Fruit fly (Drosophila melanogaster) whole organism, wandering third instar larva: ENCODE data around the gene CG13390.

Experiments
- Abd-B ChIP-seq: fragments of >200 bp; optimal IDR thresholded peaks from 2 replicates; lab custom pipeline; 2017; ENCODE audit warnings: missing biosample characterization, missing genetic modification characterization
- CG32264 ChIP-seq: fragments of 200-800 bp; sonication (Bioruptor generic); optimal IDR thresholded peaks from 2 replicates; lab custom pipeline; 2016; ENCODE audit warnings: missing biosample characterization, missing genetic modification characterization
- CG9705 ChIP-seq: fragments of 200-800 bp; sonication (Bioruptor generic); optimal IDR thresholded peaks from 2 replicates; lab custom pipeline; 2018; ENCODE audit warnings: missing biosample characterization, mild to moderate bottlenecking, missing genetic modification characterization
- CrebA ChIP-seq: fragments of 200-800 bp; sonication (Bioruptor generic); optimal IDR thresholded peaks from 2 replicates; lab custom pipeline; 2016; ENCODE audit warnings: missing biosample characterization, mild to moderate bottlenecking, missing genetic modification characterization, borderline replicate concordance
- Dfd ChIP-seq: fragments of >200 bp; optimal IDR thresholded peaks from 2 replicates; lab custom pipeline; 2017; ENCODE audit warnings: missing biosample characterization, missing genetic modification characterization
- Dif ChIP-seq: fragments of 200-275, 200-300 bp; sonication (Bioruptor generic); optimal IDR thresholded peaks from 2 replicates; lab custom pipeline; 2018; ENCODE audit warnings: missing biosample characterization, missing genetic modification characterization; ENCODE audit not compliant: partially characterized antibody
- GATAd ChIP-seq: sonication (Bioruptor generic); optimal IDR thresholded peaks from 2 replicates; lab custom pipeline; 2016; ENCODE audit warnings: missing biosample characterization, missing genetic modification characterization
- HLH106 ChIP-seq: fragments of 200-800 bp; optimal IDR thresholded peaks from 3 replicates; lab custom pipeline; 2019; ENCODE audit warnings: missing biosample characterization, mild to moderate bottlenecking, missing genetic modification characterization, moderate library complexity
- Hnf4 ChIP-seq: fragments of 200-800 bp; sonication (Bioruptor generic); optimal IDR thresholded peaks from 2 replicates; lab custom pipeline; 2016; ENCODE audit warnings: missing biosample characterization, mild to moderate bottlenecking, missing genetic modification characterization
- Hr78 ChIP-seq: fragments of >200 bp; optimal IDR thresholded peaks from 2 replicates; lab custom pipeline; 2017; ENCODE audit warnings: missing biosample characterization, missing genetic modification characterization
- Hr83 ChIP-seq: fragments of 200-300 bp; sonication (Bioruptor generic); optimal IDR thresholded peaks from 2 replicates; lab custom pipeline; 2016; ENCODE audit warnings: missing biosample characterization, mild to moderate bottlenecking, missing genetic modification characterization, moderate library complexity; ENCODE audit not compliant: poor library complexity, severe bottlenecking
- Jra ChIP-seq: sonication (Bioruptor generic); optimal IDR thresholded peaks from 2 replicates; lab custom pipeline; 2016; ENCODE audit warnings: missing biosample characterization, missing genetic modification characterization
- Mio ChIP-seq: sonication (Bioruptor generic); optimal IDR thresholded peaks from 2 replicates; lab custom pipeline; 2016; ENCODE audit warnings: missing biosample characterization, missing genetic modification characterization
- N ChIP-seq: fragments of >200 bp; optimal IDR thresholded peaks from 2 replicates; lab custom pipeline; 2018; ENCODE audit warnings: missing biosample characterization, missing external identifiers, missing genetic modification characterization
- OdsH ChIP-seq: fragments of 200-800 bp; sonication (Bioruptor generic); optimal IDR thresholded peaks from 2 replicates; lab custom pipeline; 2016; ENCODE audit warnings: missing biosample characterization, mild to moderate bottlenecking, missing genetic modification characterization
- Rel ChIP-seq, 2 experiments: fragments of 200-800 bp; sonication (Bioruptor generic) in 1 of 2; optimal IDR thresholded peaks; 2 replicates in 1 of 2; 3 replicates in 1 of 2; lab custom pipeline; 2016 to 2019; ENCODE audit warnings: mild to moderate bottlenecking in 2 of 2, missing biosample characterization in 2 of 2, missing genetic modification characterization in 2 of 2, moderate library complexity in 1 of 2
- Sp1 ChIP-seq: fragments of 200-800 bp; sonication (Bioruptor generic); optimal IDR thresholded peaks from 3 replicates; lab custom pipeline; 2019; ENCODE audit warnings: missing biosample characterization, mild to moderate bottlenecking, missing genetic modification characterization, moderate library complexity
- Vsx2 ChIP-seq: fragments of 200-300, 225-300 bp; sonication (Bioruptor generic); optimal IDR thresholded peaks from 2 replicates; lab custom pipeline; 2018; ENCODE audit warnings: missing biosample characterization, missing genetic modification characterization; ENCODE audit not compliant: partially characterized antibody
- br ChIP-seq: fragments of 200-800 bp; sonication (Bioruptor generic); optimal IDR thresholded peaks from 2 replicates; lab custom pipeline; 2016; ENCODE audit warnings: missing biosample characterization, missing genetic modification characterization
- brk ChIP-seq: fragments of 200-800 bp; sonication (Bioruptor generic); optimal IDR thresholded peaks from 2 replicates; lab custom pipeline; 2016; ENCODE audit warnings: missing biosample characterization, mild to moderate bottlenecking, missing genetic modification characterization
- dl ChIP-seq, 2 experiments: fragments of 175-275, 200-275 bp in 1 of 2; fragments of 200-275 bp in 1 of 2; sonication (Bioruptor generic); optimal IDR thresholded peaks; lab custom pipeline; 2018; ENCODE audit warnings: mild to moderate bottlenecking in 2 of 2, missing biosample characterization in 2 of 2, missing genetic modification characterization in 2 of 2, moderate library complexity in 2 of 2; ENCODE audit not compliant: partially characterized antibody in 2 of 2, insufficient read depth in 1 of 2
- dmrt93B ChIP-seq: fragments of 200-800 bp; sonication (Bioruptor generic); optimal IDR thresholded peaks from 2 replicates; lab custom pipeline; 2018; ENCODE audit warnings: missing biosample characterization, mild to moderate bottlenecking, missing genetic modification characterization
- dsf ChIP-seq: sonication (Bioruptor generic); optimal IDR thresholded peaks from 2 replicates; lab custom pipeline; 2016; ENCODE audit warnings: missing biosample characterization, missing genetic modification characterization, borderline replicate concordance
- foxo ChIP-seq, 2 experiments: fragments of 200-800 bp; sonication (Bioruptor generic); optimal IDR thresholded peaks; 2 replicates in 1 of 2; 3 replicates in 1 of 2; lab custom pipeline; 2016 to 2017; ENCODE audit warnings: missing biosample characterization in 2 of 2, missing genetic modification characterization in 2 of 2
- h ChIP-seq: fragments of 200-800 bp; sonication (Bioruptor generic); optimal IDR thresholded peaks from 3 replicates; lab custom pipeline; 2016; ENCODE audit warnings: missing biosample characterization, mild to moderate bottlenecking, missing genetic modification characterization
- jim ChIP-seq: fragments of 175-275, 200-325 bp; sonication (Bioruptor generic); optimal IDR thresholded peaks from 2 replicates; lab custom pipeline; 2016; ENCODE audit warnings: missing biosample characterization, mild to moderate bottlenecking, missing genetic modification characterization
- psq ChIP-seq: fragments of 200-800 bp; sonication (Bioruptor generic); optimal IDR thresholded peaks from 3 replicates; lab custom pipeline; 2017; ENCODE audit warnings: missing biosample characterization, mild to moderate bottlenecking, missing genetic modification characterization, moderate library complexity
- rgr ChIP-seq: fragments of 200-800 bp; sonication (Bioruptor generic); optimal IDR thresholded peaks from 3 replicates; lab custom pipeline; 2016; ENCODE audit warnings: missing biosample characterization, mild to moderate bottlenecking, missing genetic modification characterization
- sage ChIP-seq: fragments of 200-800 bp; sonication (Bioruptor generic); optimal IDR thresholded peaks from 2 replicates; lab custom pipeline; 2016; ENCODE audit warnings: missing biosample characterization, mild to moderate bottlenecking, missing genetic modification characterization
- tai ChIP-seq: sonication (Bioruptor generic); optimal IDR thresholded peaks from 2 replicates; lab custom pipeline; 2016; ENCODE audit warnings: missing biosample characterization, missing genetic modification characterization

CG13390 gene

dm6 chr2L:8374235-8374634 is 2.4 kb downstream of the CG13390 start, which contains the start of gene Wdr82:
Wdr82 (plus strand) TSS chr2L:8374461.
- no peak for TF ChIP-seq dmrt93B
- no peak for TF ChIP-seq Jra (GFP tag; lab: Kevin White, UChicago)
- TF ChIP-seq N (GFP tag; lab: Kevin White, UChicago): no peak
- no peak for TF ChIP-seq sage (GFP tag; lab: Kevin White, UChicago)
- TF ChIP-seq Hr83 (GFP tag; lab: Kevin White, UChicago): no peak
- TF ChIP-seq rgr (GFP tag; lab: Kevin White, UChicago): no peak
- no peak for TF ChIP-seq dsf
- TF ChIP-seq HLH106 (tag; lab: Kevin White, UChicago): no peak
- no peak for TF ChIP-seq Vsx2 (GFP tag; lab: Kevin White, UChicago)
- no peak for TF ChIP-seq CG32264 (GFP tag; lab: Kevin White, UChicago)
- no peak for TF ChIP-seq br (GFP tag; lab: Kevin White, UChicago)
- no peak for TF ChIP-seq Hr78 (GFP tag; lab: Kevin White, UChicago)
- TF ChIP-seq Sp1 (GFP tag; lab: Kevin White, UChicago): no peak

dm6 chr2L:8372248-8372647 is 4.3 kb downstream of the CG13390 start:
- TF ChIP-seq dl (GFP tag; optimal IDR thresholded peaks at IDR 0.05; lab: Kevin White, UChicago; ENCODE audit: insufficient read depth in 1 of 2, partially characterized antibody in 2 of 2) (no peak), Rel (GFP tag; optimal IDR thresholded peaks at IDR 0.05; lab: Kevin White, UChicago) (no peak), Rel (tag; optimal IDR thresholded peaks at IDR 0.05; lab: Kevin White, UChicago) (peak; percentile 27)

DNA sequence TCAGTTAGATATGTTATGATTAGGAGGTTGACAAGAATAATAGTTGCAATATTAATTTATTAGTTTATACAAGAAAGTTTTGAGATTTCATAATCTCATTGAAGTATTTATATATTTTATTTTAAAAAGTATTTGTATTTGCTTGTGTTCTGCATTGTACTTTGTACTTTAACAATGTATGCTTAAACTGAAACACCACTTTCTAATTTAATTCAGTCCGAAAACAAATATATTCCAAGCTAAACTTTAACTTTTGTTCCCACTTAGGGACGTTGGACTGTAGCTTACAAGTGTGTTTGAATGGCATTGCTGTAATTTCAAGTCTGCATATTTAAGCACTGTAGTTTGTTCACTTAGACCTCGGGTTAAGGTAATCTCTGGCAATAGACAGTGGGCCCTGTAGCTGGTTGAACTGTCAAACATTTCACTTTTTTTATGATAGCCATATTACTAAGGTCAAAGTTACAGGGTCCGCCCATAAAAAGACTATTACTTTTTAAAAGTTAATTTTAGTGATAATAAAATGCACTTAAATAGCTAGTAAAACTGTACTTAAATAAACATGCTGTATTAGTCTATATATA is 5.2 kb downstream of the CG13390 start:
- TF ChIP-seq dl (GFP tag; optimal IDR thresholded peaks at IDR 0.05; lab: Kevin White, UChicago; ENCODE audit: insufficient read depth in 1 of 2, partially characterized antibody in 2 of 2): no peak
- TF ChIP-seq tai (GFP tag; lab: Kevin White, UChicago): no peak
- TF ChIP-seq Abd-B (GFP tag; lab: Kevin White, UChicago): no peak
- TF ChIP-seq CrebA: no peak
- TF ChIP-seq dmrt93B: no peak
- no peak for TF ChIP-seq Mio (GFP tag; lab: Kevin White, UChicago)
- TF ChIP-seq brk (GFP tag; lab: Kevin White, UChicago): no peak
- no peak for TF ChIP-seq GATAd (GFP tag; lab: Kevin White, UChicago)
- no peak for TF ChIP-seq psq
- TF ChIP-seq Dfd: no peak
- TF ChIP-seq jim (GFP tag; lab: Kevin White, UChicago): no peak
- no peak for TF ChIP-seq CG9705 (GFP tag; lab: Kevin White, UChicago)
- TF ChIP-seq, all 38 proteins: peak for 0

DNA sequence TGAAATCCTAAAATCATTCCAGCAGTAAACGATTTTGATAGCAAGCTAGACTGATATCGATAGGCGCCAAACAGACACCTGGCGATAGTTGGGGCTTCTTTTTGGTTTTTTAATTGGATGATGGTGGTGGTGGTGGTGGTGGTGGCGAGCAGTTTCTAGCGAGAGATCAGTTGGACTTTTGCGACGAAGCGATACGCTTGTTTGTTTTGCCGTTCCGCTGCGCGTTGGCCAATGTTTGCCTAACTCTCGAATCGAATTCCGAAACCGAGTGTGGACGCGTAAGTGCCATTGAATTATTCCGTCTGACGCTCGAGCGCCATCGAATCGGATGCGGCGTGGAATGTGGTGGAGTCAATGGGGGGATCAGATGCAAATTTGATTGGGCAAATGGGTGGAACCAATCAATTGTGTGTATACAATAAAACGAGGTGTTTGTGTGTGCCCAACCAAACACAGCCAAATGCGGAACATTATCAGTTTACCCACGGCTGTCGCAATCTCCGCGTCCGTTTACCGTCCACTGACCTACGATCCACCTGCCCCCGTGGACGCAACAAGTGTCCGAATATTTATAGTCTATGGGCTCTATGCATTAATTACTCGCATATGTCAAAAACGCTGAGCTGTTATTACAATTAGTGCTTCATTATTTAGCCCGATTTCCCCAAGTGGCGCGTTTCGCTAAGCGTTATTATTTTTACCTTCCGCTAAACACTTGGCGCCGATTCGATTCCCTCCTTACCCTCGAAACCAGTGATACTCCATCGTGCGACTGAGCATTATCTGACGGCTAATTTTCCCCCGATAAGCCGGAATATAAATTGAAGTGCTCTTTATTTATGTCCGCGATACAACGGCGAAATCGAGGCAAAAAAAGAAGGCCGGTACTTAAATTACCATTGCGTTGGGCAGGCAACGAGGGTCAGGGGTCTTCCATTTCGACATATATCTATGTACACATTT is 6.0 kb downstream of the CG13390 start, which contains the start of gene CG17292:
Gene CG17292 (plus strand): TSS at position 91 of the 963 bp plus-strand sequence.
- TF ChIP-seq dmrt93B (no peak), OdsH (GFP tag; lab: Kevin White, UChicago) (peak; percentile 68), Hnf4 (peak; percentile 55), Vsx2 (GFP tag; lab: Kevin White, UChicago) (peak; percentile 98), Rel (GFP tag; optimal IDR thresholded peaks at IDR 0.05; lab: Kevin White, UChicago) (no peak), Rel (tag; optimal IDR thresholded peaks at IDR 0.05; lab: Kevin White, UChicago) (peak; percentile 48), br (GFP tag; lab: Kevin White, UChicago) (peak; percentile 15), CG9705 (GFP tag; lab: Kevin White, UChicago) (no peak), tai (GFP tag; lab: Kevin White, UChicago) (no peak), Sp1 (GFP tag; lab: Kevin White, UChicago) (no peak), rgr (GFP tag; lab: Kevin White, UChicago) (peak; percentile 49), Hr83 (GFP tag; lab: Kevin White, UChicago) (peak; percentile 3), Dif (GFP tag; lab: Kevin White, UChicago) (peak; percentile 87), h (GFP tag; lab: Kevin White, UChicago) (peak; percentile 41), foxo (GFP tag; optimal IDR thresholded peaks at IDR 0.05; lab: Kevin White, UChicago) (peak in 1 of 2 experiments; percentile 17), sage (GFP tag; lab: Kevin White, UChicago) (no peak)
- TF ChIP-seq, all 38 proteins: peak for 10
